Worm (Caenorhabditis elegans): Measurements from ENCODE around the gene C47E8.9.

The C47E8.9 gene

DNA sequence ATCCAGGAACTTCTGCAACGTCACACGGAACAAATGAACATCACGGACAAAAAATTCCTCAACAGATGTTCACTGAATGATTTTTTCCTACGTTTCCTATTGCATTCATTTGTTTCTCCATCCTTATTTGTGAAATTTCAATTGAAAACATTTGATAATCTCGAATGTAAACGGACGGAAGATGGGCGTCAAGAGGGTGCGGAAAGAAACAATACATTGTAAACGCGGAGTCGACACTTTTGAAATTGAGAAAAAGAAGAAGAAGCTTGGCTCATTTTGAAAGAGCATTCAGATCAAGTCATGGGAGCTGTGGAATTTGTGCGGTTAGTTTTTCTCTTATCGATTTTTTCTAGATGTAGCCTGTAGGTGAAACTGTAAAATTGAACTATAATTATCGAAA is at the start of gene C47E8.9:
Gene C47E8.9, plus strand, starts transcription at position 301 of the 400 bp plus-strand sequence.
- TF ChIP-seq W03F9.2 (tag; optimal IDR thresholded peaks at IDR 0.05), result no peak
- TF ChIP-seq him-1 (tag; optimal IDR thresholded peaks at IDR 0.05), result no peak
- no peak for TF ChIP-seq dao-5 (tag; optimal IDR thresholded peaks at IDR 0.05)

DNA sequence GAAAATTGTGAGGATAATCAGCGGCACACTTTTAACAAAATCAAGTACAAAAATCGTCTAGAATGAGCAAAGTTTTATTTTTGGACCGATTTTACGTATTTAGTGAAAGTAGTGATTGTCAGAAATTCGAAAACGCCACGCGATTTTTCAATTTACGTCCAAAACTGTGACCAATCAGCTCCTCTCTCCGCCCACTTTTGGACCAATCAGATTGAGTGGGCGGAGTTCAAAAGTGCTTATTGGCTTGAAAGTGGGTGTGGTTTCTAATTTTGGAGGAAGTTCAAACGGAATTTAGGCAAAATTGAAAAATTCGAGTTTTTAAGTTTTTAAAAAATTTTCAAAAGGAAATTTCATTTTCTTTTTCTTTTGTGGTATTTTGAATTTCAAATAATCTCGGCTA is 48.7 kb upstream of the C47E8.9 start:
- TF ChIP-seq him-1 (tag; optimal IDR thresholded peaks at IDR 0.05) (no peak), dao-5 (tag; optimal IDR thresholded peaks at IDR 0.05) (no peak), W03F9.2 (tag; optimal IDR thresholded peaks at IDR 0.05) (no peak)

DNA sequence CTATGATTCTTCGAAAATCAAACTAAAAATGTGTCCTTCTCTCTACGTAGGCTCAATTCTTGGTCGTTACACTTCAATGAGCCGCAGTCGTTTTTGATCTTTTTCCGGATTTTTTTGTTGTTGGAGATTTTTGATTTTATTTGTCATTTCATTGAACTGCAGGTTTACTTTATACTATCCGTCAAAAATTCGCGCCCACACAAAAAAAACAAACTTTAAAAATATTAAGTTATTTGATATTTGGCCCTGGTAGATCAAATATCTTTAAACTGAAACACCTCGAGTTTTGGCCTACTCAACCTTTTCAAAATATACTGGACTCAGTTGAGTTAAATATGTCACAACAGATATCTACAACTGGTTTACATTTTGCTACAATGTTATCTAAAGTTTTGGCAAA is 47.4 kb upstream of the C47E8.9 start:
- no peak for TF ChIP-seq dao-5 (tag; optimal IDR thresholded peaks at IDR 0.05)
- TF ChIP-seq him-1 (tag; optimal IDR thresholded peaks at IDR 0.05), result no peak
- no peak for TF ChIP-seq W03F9.2 (tag; optimal IDR thresholded peaks at IDR 0.05)

DNA sequence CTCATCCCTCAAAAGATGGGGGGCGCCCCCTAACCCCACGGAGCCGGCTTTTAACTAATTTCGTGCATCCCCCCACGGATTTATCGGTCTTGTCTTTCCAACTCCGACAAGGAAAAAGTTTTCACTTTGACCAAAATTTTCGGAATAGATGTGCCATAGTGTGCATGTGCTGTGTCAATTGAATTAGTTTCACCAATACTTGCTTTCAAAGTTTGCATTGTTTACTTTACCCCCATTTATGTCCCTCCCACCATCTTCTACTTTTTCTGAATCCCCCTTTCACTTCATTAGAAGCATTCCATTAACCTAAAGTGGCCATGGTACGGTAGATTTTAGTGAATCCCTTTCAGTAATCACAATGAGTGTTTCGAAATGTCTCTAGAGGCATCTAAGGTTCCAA is 45.4 kb upstream of the C47E8.9 start:
- TF ChIP-seq W03F9.2 (tag; optimal IDR thresholded peaks at IDR 0.05), result no peak
- no peak for TF ChIP-seq him-1 (tag; optimal IDR thresholded peaks at IDR 0.05)
- TF ChIP-seq dao-5 (tag; optimal IDR thresholded peaks at IDR 0.05), result no peak

DNA sequence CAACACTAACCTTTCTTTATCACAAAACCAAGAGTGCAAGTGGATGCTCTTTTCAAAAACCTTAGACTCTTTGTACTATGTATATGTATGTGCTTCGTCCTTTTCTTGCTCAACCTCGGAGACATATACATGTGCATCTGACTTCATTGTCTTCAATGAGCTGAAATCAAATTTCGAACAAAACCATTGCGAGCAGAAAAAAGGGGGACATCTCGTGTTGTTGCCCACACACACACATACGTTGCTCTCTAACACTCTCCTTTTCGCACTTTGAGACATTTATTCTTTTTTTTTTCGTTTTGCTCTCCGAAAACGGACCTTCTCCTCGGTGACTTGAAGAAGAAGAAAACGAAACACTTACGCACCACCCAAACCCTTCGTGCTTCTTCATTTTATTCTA is 42.8 kb upstream of the C47E8.9 start:
- TF ChIP-seq W03F9.2 (tag; optimal IDR thresholded peaks at IDR 0.05) (no peak), him-1 (tag; optimal IDR thresholded peaks at IDR 0.05) (no peak), dao-5 (tag; optimal IDR thresholded peaks at IDR 0.05) (no peak)

DNA sequence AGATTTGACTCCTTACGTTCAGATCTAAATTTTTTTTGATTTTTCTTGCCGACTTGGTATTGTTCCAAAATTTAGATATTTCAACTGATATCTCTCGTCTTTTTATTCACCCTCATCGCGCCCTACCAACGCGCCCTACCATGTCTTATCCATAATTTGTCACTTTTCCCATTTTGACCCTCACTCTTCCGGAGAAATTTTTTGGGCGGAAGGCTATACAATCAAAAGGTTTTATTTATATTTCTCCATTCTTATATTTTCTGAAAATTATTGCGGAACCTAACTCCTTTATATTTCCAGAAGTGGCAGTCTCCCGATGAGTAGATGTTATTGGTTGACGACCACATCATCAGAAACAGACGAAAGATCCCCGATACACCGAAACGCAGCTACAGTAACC is 42.3 kb upstream of the C47E8.9 start, which contains the start of gene hot-1:
Gene hot-1, plus strand, starts transcription at position 301 of the 400 bp plus-strand sequence.
- no peak for TF ChIP-seq dao-5 (tag; optimal IDR thresholded peaks at IDR 0.05)
- TF ChIP-seq him-1 (tag; optimal IDR thresholded peaks at IDR 0.05), result no peak
- no peak for TF ChIP-seq W03F9.2 (tag; optimal IDR thresholded peaks at IDR 0.05)

DNA sequence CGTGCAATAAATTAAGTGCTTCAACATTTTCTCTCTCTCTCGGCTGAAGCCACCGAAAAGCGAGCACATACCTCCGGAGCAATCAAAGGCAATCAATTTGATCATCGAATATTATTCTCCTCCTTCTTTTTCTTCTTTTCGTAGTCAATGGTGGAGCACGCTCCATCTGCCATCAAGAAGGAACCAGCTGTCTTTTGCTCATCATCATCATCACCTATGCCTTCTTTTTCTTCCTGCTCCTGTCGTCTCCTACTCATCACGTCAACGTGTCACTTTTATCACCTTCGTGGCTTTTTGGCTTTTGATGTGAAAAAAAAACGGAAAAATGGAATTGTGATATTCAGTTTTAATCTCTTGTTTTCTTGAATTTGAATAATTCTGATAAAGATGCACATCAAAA is 37.4 kb upstream of the C47E8.9 start:
- no peak for TF ChIP-seq dao-5 (tag; optimal IDR thresholded peaks at IDR 0.05)
- TF ChIP-seq W03F9.2 (tag; optimal IDR thresholded peaks at IDR 0.05), result no peak
- no peak for TF ChIP-seq him-1 (tag; optimal IDR thresholded peaks at IDR 0.05)

DNA sequence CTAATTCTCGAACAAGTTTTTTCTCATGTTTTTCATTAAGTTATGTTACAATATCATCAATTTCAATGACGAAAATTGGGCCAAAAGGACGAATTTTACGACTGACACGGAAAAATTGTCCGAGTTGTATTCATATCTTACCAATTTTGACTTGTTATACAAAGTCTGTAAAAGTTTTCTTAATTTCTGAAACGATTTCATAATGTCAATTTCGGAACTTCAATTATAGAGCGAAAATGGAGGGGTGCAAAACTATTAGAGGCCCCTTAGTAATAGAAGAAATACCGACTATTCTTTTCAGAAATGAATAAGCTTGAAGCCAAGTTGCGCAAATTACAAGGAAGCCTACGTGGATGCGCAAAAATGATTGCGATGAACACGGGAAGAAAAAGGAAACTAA is 31.5 kb upstream of the C47E8.9 start, which contains the start of gene F43D2.3:
Gene F43D2.3, plus strand, starts transcription at position 301 of the 400 bp plus-strand sequence.
- TF ChIP-seq dao-5 (tag; optimal IDR thresholded peaks at IDR 0.05) (no peak), W03F9.2 (tag; optimal IDR thresholded peaks at IDR 0.05) (no peak), him-1 (tag; optimal IDR thresholded peaks at IDR 0.05) (no peak)

DNA sequence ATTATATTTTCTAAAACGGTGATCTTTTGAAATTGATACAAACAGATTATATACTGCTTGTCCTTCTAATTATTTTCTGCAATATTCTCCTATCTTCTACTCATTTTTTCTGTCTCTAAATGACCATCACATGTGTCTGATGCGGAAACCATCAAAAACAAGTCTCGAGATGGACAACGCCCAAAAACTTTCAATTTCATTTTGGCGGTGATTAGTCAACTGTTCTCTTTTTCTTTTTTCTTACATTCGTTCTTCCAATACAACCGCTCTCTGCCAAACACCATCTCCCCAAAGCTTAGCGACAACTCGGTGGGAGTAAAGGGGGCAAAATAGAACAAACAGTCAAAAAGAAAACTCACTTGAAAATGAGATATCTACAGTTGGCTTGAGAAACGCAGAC is 29.8 kb upstream of the C47E8.9 start:
- TF ChIP-seq dao-5 (tag; optimal IDR thresholded peaks at IDR 0.05), result no peak
- no peak for TF ChIP-seq him-1 (tag; optimal IDR thresholded peaks at IDR 0.05)
- no peak for TF ChIP-seq W03F9.2 (tag; optimal IDR thresholded peaks at IDR 0.05)

DNA sequence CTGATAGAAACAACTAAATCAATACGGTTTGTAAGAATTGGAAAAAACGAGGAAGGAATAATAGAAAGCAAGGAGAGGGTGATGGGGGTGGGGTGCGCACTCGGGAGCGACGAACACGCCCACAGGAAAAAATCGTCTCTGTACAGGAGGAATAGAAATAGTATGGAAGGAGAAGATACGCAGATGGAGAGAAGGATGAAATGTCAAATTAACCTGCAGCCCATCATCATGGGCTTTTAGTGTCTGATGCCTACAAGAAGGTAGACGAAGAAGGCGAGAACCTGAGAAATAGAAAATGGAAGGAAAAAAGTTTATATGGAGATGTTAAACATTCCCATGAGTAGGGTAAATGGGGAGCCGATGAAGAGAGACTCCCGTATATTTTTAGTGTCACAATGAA is 28.0 kb upstream of the C47E8.9 start, which contains the start of gene F43D2.6:
Gene F43D2.6, minus strand, starts transcription at position 62 of the 400 bp plus-strand sequence.
- TF ChIP-seq W03F9.2 (tag; optimal IDR thresholded peaks at IDR 0.05), result no peak
- no peak for TF ChIP-seq dao-5 (tag; optimal IDR thresholded peaks at IDR 0.05)
- TF ChIP-seq him-1 (tag; optimal IDR thresholded peaks at IDR 0.05), result no peak

DNA sequence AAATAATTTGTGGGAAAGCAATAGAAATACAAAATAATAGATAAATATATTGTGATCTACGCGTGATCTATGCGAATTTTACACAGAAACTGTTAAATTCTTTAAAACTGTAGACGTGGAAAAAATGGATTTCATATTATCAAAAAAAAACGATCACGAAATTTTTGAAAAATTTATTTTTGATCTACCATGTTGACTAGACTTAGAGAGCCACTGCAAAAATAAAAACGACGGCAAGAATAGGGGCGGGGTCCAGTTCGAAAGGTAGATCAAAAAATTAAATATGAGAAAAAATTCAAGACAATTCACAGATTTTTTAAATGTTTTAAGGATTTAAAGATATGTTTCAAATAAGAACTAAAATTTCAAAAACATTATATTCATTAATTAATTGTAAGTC is 25.0 kb upstream of the C47E8.9 start:
- TF ChIP-seq dao-5 (tag; optimal IDR thresholded peaks at IDR 0.05), result no peak
- no peak for TF ChIP-seq W03F9.2 (tag; optimal IDR thresholded peaks at IDR 0.05)
- no peak for TF ChIP-seq him-1 (tag; optimal IDR thresholded peaks at IDR 0.05)

DNA sequence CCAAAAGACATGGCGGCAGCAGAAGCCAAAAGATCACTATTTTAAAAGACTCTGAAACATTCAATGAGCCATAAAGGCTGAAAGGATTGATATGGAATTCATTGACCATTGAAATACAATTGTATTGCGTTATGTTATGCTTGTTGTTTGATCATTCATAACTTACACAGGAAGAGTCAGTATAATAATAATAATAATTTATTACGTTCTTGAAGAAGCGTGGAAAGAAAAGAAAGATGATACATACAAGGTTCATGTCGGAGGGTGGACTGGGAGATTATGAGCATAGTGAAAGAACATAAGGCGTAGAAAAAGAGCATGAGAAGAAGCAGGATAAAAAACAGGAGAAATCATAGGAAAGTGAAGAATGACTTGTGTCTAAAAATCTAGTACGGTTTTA is 23.0 kb upstream of the C47E8.9 start, which contains the start of gene F43D2.7:
Gene F43D2.7, minus strand, starts transcription at position 101 of the 400 bp plus-strand sequence.
- TF ChIP-seq W03F9.2 (tag; optimal IDR thresholded peaks at IDR 0.05) (no peak), dao-5 (tag; optimal IDR thresholded peaks at IDR 0.05) (no peak), him-1 (tag; optimal IDR thresholded peaks at IDR 0.05) (no peak)

DNA sequence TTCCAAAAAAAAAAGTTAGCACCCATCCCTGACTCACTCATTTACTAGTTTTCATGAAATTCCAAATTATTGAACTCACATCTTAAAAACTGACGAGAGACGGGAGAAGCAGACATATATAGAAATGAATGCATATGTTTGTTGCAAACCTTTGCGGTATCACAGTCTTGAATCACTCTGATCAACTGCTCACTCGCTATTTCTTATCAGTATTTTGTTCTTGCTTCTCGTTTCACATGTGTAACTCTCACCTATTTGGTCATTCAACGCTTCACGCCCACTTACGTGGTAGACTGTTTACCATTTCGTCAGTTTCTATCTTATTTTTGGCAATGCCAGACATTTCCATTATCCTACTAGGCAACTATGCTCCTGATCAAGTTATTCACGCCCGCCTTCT is 22.3 kb upstream of the C47E8.9 start, which contains the start of gene C54G10.1:
Gene C54G10.1, plus strand, starts transcription at position 333 of the 400 bp plus-strand sequence.
- TF ChIP-seq him-1 (tag; optimal IDR thresholded peaks at IDR 0.05) (no peak), dao-5 (tag; optimal IDR thresholded peaks at IDR 0.05) (no peak), W03F9.2 (tag; optimal IDR thresholded peaks at IDR 0.05) (no peak)

DNA sequence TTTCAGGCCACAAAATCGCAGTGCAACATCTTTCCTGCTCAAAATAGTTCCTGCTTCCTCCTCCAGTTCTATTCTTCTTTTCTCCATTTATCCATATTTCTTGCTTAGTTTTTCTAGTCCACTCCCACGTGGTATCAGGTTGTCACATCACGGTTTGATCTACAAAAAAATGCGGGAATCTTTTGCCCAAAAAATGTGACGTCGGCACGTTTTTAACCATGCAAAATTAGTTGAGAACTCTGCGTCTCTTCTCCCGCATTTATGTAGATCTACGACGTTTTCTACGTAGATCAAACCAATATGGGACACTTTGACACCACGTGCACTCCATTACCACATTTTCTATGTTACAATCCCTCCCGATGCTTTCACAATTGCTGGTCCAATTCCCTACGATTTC is 21.1 kb upstream of the C47E8.9 start:
- no peak for TF ChIP-seq dao-5 (tag; optimal IDR thresholded peaks at IDR 0.05)
- TF ChIP-seq W03F9.2 (tag; optimal IDR thresholded peaks at IDR 0.05), result no peak
- no peak for TF ChIP-seq him-1 (tag; optimal IDR thresholded peaks at IDR 0.05)
